Worm (Caenorhabditis elegans) whole organism, L2 larva: ENCODE measurements around the gene otpl-1.

Source experiments
- C34F6.9 ChIP-seq: fragments of 150-350 bp; optimal IDR thresholded peaks from 2 replicates; lab custom pipeline; 2014; ENCODE audit warnings: missing biosample characterization, missing genetic modification characterization
- Y55F3AM.14 ChIP-seq: fragments of 200-800 bp; sonication (Bioruptor generic); optimal IDR thresholded peaks from 2 replicates; lab custom pipeline; 2018; ENCODE audit warnings: mild to moderate bottlenecking, missing genetic modification characterization, missing compliant biosample characterization
- alr-1 ChIP-seq: fragments of 150-350 bp; optimal IDR thresholded peaks from 2 replicates; lab custom pipeline; 2014; ENCODE audit warnings: missing biosample characterization, missing genetic modification characterization
- aly-2 ChIP-seq: fragments of 150-350 bp; optimal IDR thresholded peaks from 2 replicates; lab custom pipeline; 2014; ENCODE audit warnings: missing biosample characterization, missing genetic modification characterization
- ama-1 ChIP-seq: fragments of 150-350 bp; optimal IDR thresholded peaks from 2 replicates; lab custom pipeline; 2018; ENCODE audit warnings: inconsistent platforms
- blmp-1 ChIP-seq: sonication (generic microtip); optimal IDR thresholded peaks from 2 replicates; lab custom pipeline; 2017; ENCODE audit warnings: missing genetic modification characterization, mild to moderate bottlenecking, missing compliant biosample characterization, antibody characterized with exemption, moderate library complexity; ENCODE audit not compliant: insufficient read depth
- ceh-16 ChIP-seq: fragments of 150-350 bp; optimal IDR thresholded peaks from 2 replicates; lab custom pipeline; 2014; ENCODE audit warnings: missing biosample characterization, missing genetic modification characterization
- ceh-82 ChIP-seq: fragments of 150-350 bp; optimal IDR thresholded peaks from 2 replicates; lab custom pipeline; 2014; ENCODE audit warnings: missing biosample characterization, missing genetic modification characterization
- crh-2 ChIP-seq: sonication (generic microtip); optimal IDR thresholded peaks from 2 replicates; lab custom pipeline; 2017; ENCODE audit warnings: missing biosample characterization, missing genetic modification characterization
- dmd-4 ChIP-seq: sonication (generic microtip); optimal IDR thresholded peaks from 2 replicates; lab custom pipeline; 2017; ENCODE audit warnings: missing biosample characterization, missing genetic modification characterization
- egl-27 ChIP-seq: sonication (generic microtip); optimal IDR thresholded peaks from 3 replicates; lab custom pipeline; 2017; ENCODE audit warnings: missing biosample characterization, missing genetic modification reagents, missing genetic modification characterization
- elt-3 ChIP-seq: sonication (generic microtip); optimal IDR thresholded peaks from 2 replicates; lab custom pipeline; 2017; ENCODE audit warnings: missing biosample characterization, missing genetic modification characterization
- fos-1 ChIP-seq: fragments of 150-350 bp; optimal IDR thresholded peaks from 2 replicates; lab custom pipeline; 2014; ENCODE audit warnings: missing biosample characterization, missing genetic modification characterization
- gmeb-1 ChIP-seq: fragments of 150-350 bp; optimal IDR thresholded peaks from 2 replicates; lab custom pipeline; 2014; ENCODE audit warnings: missing biosample characterization, missing genetic modification characterization
- lin-11 ChIP-seq: fragments of 150-350 bp; sonication (generic microtip); optimal IDR thresholded peaks from 2 replicates; lab custom pipeline; 2014; ENCODE audit warnings: missing biosample characterization, missing genetic modification characterization, inconsistent platforms, mixed read lengths
- lin-13 ChIP-seq: fragments of 150-350 bp; optimal IDR thresholded peaks from 2 replicates; lab custom pipeline; 2014; ENCODE audit warnings: missing biosample characterization, missing genetic modification reagents, missing genetic modification characterization
- lin-39 ChIP-seq: fragments of 150-350 bp; optimal IDR thresholded peaks from 2 replicates; lab custom pipeline; 2014; ENCODE audit warnings: missing biosample characterization, missing genetic modification reagents, missing genetic modification characterization
- lsy-2 ChIP-seq, 2 experiments: fragments of 150-350 bp in 1 of 2; sonication (generic microtip) in 1 of 2; optimal IDR thresholded peaks; 2 replicates each; lab custom pipeline; 2014 to 2017; ENCODE audit warnings: missing biosample characterization in 2 of 2, missing genetic modification characterization in 2 of 2
- mab-5 ChIP-seq: fragments of 150-350 bp; optimal IDR thresholded peaks from 2 replicates; lab custom pipeline; 2014; ENCODE audit warnings: missing biosample characterization, missing genetic modification characterization
- mbf-1 ChIP-seq: sonication (generic microtip); optimal IDR thresholded peaks from 2 replicates; lab custom pipeline; 2017; ENCODE audit warnings: missing biosample characterization, missing genetic modification characterization
- nhr-11 ChIP-seq: fragments of 150-350 bp; optimal IDR thresholded peaks from 2 replicates; lab custom pipeline; 2014; ENCODE audit warnings: missing biosample characterization, missing genetic modification characterization
- nhr-129 ChIP-seq: fragments of 150-350 bp; optimal IDR thresholded peaks from 2 replicates; lab custom pipeline; 2014; ENCODE audit warnings: missing biosample characterization, missing genetic modification characterization
- nhr-23 ChIP-seq: fragments of 150-350 bp; optimal IDR thresholded peaks from 2 replicates; lab custom pipeline; 2014; ENCODE audit warnings: missing biosample characterization, missing genetic modification reagents, missing genetic modification characterization
- nhr-237 ChIP-seq: fragments of 150-350 bp; optimal IDR thresholded peaks from 2 replicates; lab custom pipeline; 2014; ENCODE audit warnings: missing biosample characterization, missing genetic modification characterization
- nhr-25 ChIP-seq: fragments of 150-350 bp; sonication (generic microtip); optimal IDR thresholded peaks from 3 replicates; lab custom pipeline; 2014; ENCODE audit warnings: missing biosample characterization, missing genetic modification characterization
- nhr-6 ChIP-seq: fragments of 150-350 bp; optimal IDR thresholded peaks from 2 replicates; lab custom pipeline; 2014; ENCODE audit warnings: missing biosample characterization, missing genetic modification characterization
- nhr-77 ChIP-seq: fragments of 150-350 bp; optimal IDR thresholded peaks from 2 replicates; lab custom pipeline; 2014; ENCODE audit warnings: missing biosample characterization, missing genetic modification characterization
- peb-1 ChIP-seq: fragments of 150-350 bp; optimal IDR thresholded peaks from 2 replicates; lab custom pipeline; 2014; ENCODE audit warnings: missing biosample characterization, missing genetic modification characterization
- skn-1 ChIP-seq: sonication (generic microtip); optimal IDR thresholded peaks from 2 replicates; lab custom pipeline; 2017; ENCODE audit warnings: missing biosample characterization, missing genetic modification characterization
- unc-55 ChIP-seq: fragments of 150-350 bp; sonication (generic microtip); optimal IDR thresholded peaks from 3 replicates; lab custom pipeline; 2014; ENCODE audit warnings: missing biosample characterization, missing genetic modification reagents, missing genetic modification characterization
- zag-1 ChIP-seq: fragments of 150-350 bp; optimal IDR thresholded peaks from 2 replicates; lab custom pipeline; 2014; ENCODE audit warnings: missing biosample characterization, missing genetic modification characterization
- ztf-4 ChIP-seq: fragments of 150-350 bp; optimal IDR thresholded peaks from 2 replicates; lab custom pipeline; 2014; ENCODE audit warnings: missing biosample characterization, missing genetic modification characterization

otpl-1 gene

ce11 chrIV:3599126-3599525 is 30.3 kb downstream of the otpl-1 start, which contains the start of gene Y37E11B.6:
Gene Y37E11B.6, minus strand, starts transcription at chrIV:3599306.
- TF ChIP-seq lsy-2 (tag; optimal IDR thresholded peaks at IDR 0.05; lab: Kevin White, UChicago), result peak in 1 of 2 experiments; percentile 46
- TF ChIP-seq unc-55 (GFP tag; lab: Kevin White, UChicago), result peak; percentile 35
- TF ChIP-seq dmd-4 (tag; lab: Kevin White, UChicago), result no peak
- no peak for TF ChIP-seq ceh-16 (tag; lab: Kevin White, UChicago)
- TF ChIP-seq C34F6.9 (tag; lab: Kevin White, UChicago), result peak; percentile 1
- peak; percentile 8 for TF ChIP-seq gmeb-1

DNA sequence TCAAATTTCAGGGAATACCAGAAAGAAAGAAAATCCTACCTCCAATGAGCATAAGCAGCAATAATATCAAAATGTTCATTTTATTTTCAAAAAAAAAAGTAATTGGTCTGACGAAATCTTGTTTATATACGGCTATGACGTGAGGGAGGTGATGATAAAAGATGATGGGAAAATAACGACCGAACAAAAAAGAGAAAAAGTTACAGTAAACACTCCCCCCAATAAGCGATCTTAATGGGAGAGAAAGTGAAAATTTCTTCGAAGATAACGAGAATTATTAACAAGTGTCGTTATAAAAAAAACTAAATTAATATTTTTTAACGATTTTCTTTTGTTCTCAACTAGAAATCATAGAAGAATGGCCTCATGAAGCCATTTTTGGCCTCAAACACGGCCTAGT is 31.2 kb downstream of the otpl-1 start, which contains the start of gene Y37E11B.7:
Gene Y37E11B.7 (minus strand): TSS at position 207 of the 400 bp plus-strand sequence.
- TF ChIP-seq blmp-1 (peak; percentile 66), ceh-82 (tag; lab: Kevin White, UChicago) (no peak), nhr-6 (no peak), ceh-16 (tag; lab: Kevin White, UChicago) (no peak)

DNA sequence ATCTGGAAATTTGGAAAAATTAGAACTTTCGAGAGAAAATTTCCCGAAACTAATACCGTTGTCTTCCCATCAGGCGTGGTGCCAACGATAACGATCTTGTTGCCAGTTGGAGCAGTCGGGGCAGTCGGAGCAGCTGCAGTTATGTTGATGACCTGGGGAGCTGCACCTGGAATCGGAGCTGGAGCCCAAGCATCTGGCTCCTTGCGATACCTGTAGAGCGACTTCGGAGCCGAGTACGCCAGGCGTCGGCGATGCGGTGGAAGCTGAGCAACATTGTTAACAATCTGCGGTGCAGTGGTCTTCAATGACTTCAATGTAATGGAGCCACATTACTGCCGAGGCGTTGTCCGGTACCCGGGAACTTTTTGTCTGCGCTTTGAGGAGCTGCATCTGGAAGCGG is 33.1 kb downstream of the otpl-1 start:
- no peak for TF ChIP-seq mab-5 (tag; lab: Kevin White, UChicago)
- TF ChIP-seq nhr-77 (tag; lab: Kevin White, UChicago), result no peak
- TF ChIP-seq nhr-25 (tag; lab: Kevin White, UChicago), result no peak
- TF ChIP-seq lsy-2 (tag; optimal IDR thresholded peaks at IDR 0.05; lab: Kevin White, UChicago), result no peak

- TF ChIP-seq crh-2 (no peak), peb-1 (no peak), egl-27 (no peak), Y55F3AM.14 (GFP tag; lab: Kevin White, UChicago) (no peak), skn-1 (tag; lab: Kevin White, UChicago) (no peak), zag-1 (tag; lab: Kevin White, UChicago) (no peak), alr-1 (tag; lab: Kevin White, UChicago) (no peak), nhr-25 (tag; lab: Kevin White, UChicago) (no peak), ama-1 (no peak), nhr-129 (tag; lab: Kevin White, UChicago) (no peak), mbf-1 (no peak), nhr-237 (no peak), elt-3 (no peak), aly-2 (tag; lab: Kevin White, UChicago) (no peak), nhr-11 (tag; lab: Kevin White, UChicago) (no peak), lin-11 (no peak)
Measured at ce11 chrIV:3604104-3604503, 35.3 kb downstream of the otpl-1 start.

DNA sequence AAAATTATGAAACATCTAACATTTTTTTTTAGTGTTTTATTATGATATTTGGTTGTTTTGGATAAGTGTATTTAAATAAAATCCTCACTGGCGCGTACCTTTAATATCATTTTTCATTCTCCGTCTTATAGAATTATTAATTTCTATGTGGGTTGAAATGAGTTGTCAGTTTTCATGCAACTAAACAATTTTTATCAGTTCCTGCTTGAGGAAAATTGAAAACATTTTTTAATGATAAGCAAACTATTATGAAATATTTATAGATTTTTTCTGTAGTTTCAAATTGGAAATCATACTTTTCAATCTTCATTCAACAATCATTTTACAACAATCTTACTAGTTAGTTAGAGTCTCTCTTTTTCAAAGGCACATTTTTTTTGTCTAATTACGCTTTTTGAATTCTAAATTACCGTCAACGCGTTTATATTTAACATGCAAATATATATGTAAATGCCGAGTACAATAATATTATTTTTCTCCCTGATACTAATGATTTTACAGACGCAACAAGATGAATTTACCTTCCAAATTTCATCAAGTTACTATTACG is 37.6 kb downstream of the otpl-1 start, which contains the start of the genes Y37E11B.10 and kgb-2:
Gene Y37E11B.10 (minus strand): TSS at position 182 of the 550 bp plus-strand sequence.
Gene kgb-2 (plus strand): TSS at position 500 of the 550 bp plus-strand sequence.
- TF ChIP-seq dmd-4 (tag; lab: Kevin White, UChicago) (no peak), fos-1 (tag; lab: Kevin White, UChicago) (peak; percentile 65)

ce11 chrIV:3608547-3609222 is 39.9 kb downstream of the otpl-1 start:
- TF ChIP-seq unc-55 (GFP tag; lab: Kevin White, UChicago) (no peak), nhr-23 (tag; lab: Kevin White, UChicago) (no peak), ztf-4 (tag; lab: Kevin White, UChicago) (no peak), skn-1 (tag; lab: Kevin White, UChicago) (no peak), Y55F3AM.14 (GFP tag; lab: Kevin White, UChicago) (no peak)

ce11 chrIV:3610987-3611386 is 42.2 kb downstream of the otpl-1 start:
- TF ChIP-seq lin-13 (GFP tag; lab: Kevin White, UChicago) (no peak), lin-39 (no peak), nhr-25 (tag; lab: Kevin White, UChicago) (no peak), crh-2 (no peak), egl-27 (no peak), mab-5 (tag; lab: Kevin White, UChicago) (no peak), nhr-129 (tag; lab: Kevin White, UChicago) (no peak)
